Fruit fly (Drosophila melanogaster) whole organism, embryonic: ENCODE measurements around the gene Fst.

ENCODE experiments used
- BtbVII ChIP-seq: fragments of 200-800 bp; sonication (Bioruptor generic); optimal IDR thresholded peaks from 3 replicates; lab custom pipeline; 2017; ENCODE audit warnings: missing biosample characterization, mild to moderate bottlenecking, missing genetic modification characterization
- CG10267 ChIP-seq: fragments of 200-800 bp; sonication (Bioruptor generic); optimal IDR thresholded peaks from 2 replicates; lab custom pipeline; 2018; ENCODE audit warnings: missing biosample characterization, mild to moderate bottlenecking, missing genetic modification characterization, moderate library complexity
- CG10431 ChIP-seq: fragments of 200-800 bp; sonication (Bioruptor generic); optimal IDR thresholded peaks from 3 replicates; lab custom pipeline; 2018; ENCODE audit warnings: missing biosample characterization, mild to moderate bottlenecking, missing genetic modification characterization
- CG10979 ChIP-seq: fragments of 200-800 bp; sonication (Bioruptor generic); optimal IDR thresholded peaks from 2 replicates; lab custom pipeline; 2018; ENCODE audit warnings: missing biosample characterization, mild to moderate bottlenecking, missing genetic modification characterization, moderate library complexity
- CG13123 ChIP-seq: fragments of 200-800 bp; sonication (Bioruptor generic); optimal IDR thresholded peaks from 2 replicates; lab custom pipeline; 2016; ENCODE audit warnings: missing biosample characterization, missing genetic modification characterization
- CG13296 ChIP-seq: fragments of 200-800 bp; sonication (Bioruptor generic); optimal IDR thresholded peaks from 3 replicates; lab custom pipeline; 2018; ENCODE audit warnings: missing biosample characterization, mild to moderate bottlenecking, missing genetic modification characterization
- CG15696 ChIP-seq: fragments of 200-800 bp; sonication (Bioruptor generic); optimal IDR thresholded peaks from 2 replicates; lab custom pipeline; 2019; ENCODE audit warnings: missing biosample characterization, mild to moderate bottlenecking, missing genetic modification characterization, moderate library complexity
- CG16815 ChIP-seq: fragments of 200-800 bp; sonication (Bioruptor generic); optimal IDR thresholded peaks from 3 replicates; lab custom pipeline; 2017; ENCODE audit warnings: missing biosample characterization, mild to moderate bottlenecking, missing genetic modification characterization
- CG2129 ChIP-seq: fragments of 200-800 bp; sonication (Bioruptor generic); IDR thresholded peaks from 2 replicates; pipeline ENCODE4 v1.3.6; 2022; ENCODE audit warnings: missing biosample characterization, missing genetic modification characterization; ENCODE audit not compliant: partially characterized antibody
- CG2678 ChIP-seq: fragments of 200-800 bp; sonication (Bioruptor generic); optimal IDR thresholded peaks from 3 replicates; lab custom pipeline; 2019; ENCODE audit warnings: missing biosample characterization, mild to moderate bottlenecking, missing genetic modification characterization, moderate library complexity
- CG3838 ChIP-seq: fragments of 200-800 bp; sonication (Bioruptor generic); optimal IDR thresholded peaks from 3 replicates; lab custom pipeline; 2016; ENCODE audit warnings: missing biosample characterization, missing genetic modification characterization
- CG3995 ChIP-seq: fragments of 200-800 bp; sonication (Bioruptor generic); optimal IDR thresholded peaks from 3 replicates; lab custom pipeline; 2016; ENCODE audit warnings: missing biosample characterization, missing genetic modification characterization
- CG4282 ChIP-seq: fragments of 200-800 bp; sonication (Bioruptor generic); optimal IDR thresholded peaks from 2 replicates; lab custom pipeline; 2016; ENCODE audit warnings: missing biosample characterization, missing genetic modification characterization
- CG5953 ChIP-seq: fragments of 200-800 bp; sonication (Bioruptor generic); IDR thresholded peaks from 2 replicates; pipeline ENCODE4 v1.3.6; 2022; ENCODE audit warnings: missing biosample characterization, missing genetic modification characterization
- CG6175 ChIP-seq: fragments of 200-800 bp; sonication (Bioruptor generic); IDR thresholded peaks from 3 replicates; pipeline ENCODE4 v1.3.6; 2022; ENCODE audit warnings: missing biosample characterization, missing genetic modification characterization
- CG6813 ChIP-seq: fragments of 200-800 bp; sonication (Bioruptor generic); optimal IDR thresholded peaks from 2 replicates; lab custom pipeline; 2017; ENCODE audit warnings: missing biosample characterization, missing genetic modification characterization, mild to moderate bottlenecking, moderate library complexity, missing genetic modification reagents
- CG9797 ChIP-seq: fragments of 200-800 bp; sonication (Bioruptor generic); optimal IDR thresholded peaks from 3 replicates; lab custom pipeline; 2018; ENCODE audit warnings: missing biosample characterization, mild to moderate bottlenecking, missing genetic modification characterization
- CG9932 ChIP-seq: fragments of 200-800 bp; sonication (Bioruptor generic); IDR thresholded peaks from 2 replicates; pipeline ENCODE4 v1.3.6; 2022; ENCODE audit warnings: missing biosample characterization, missing genetic modification characterization
- Dll ChIP-seq: fragments of 200-800 bp; sonication (Bioruptor generic); IDR thresholded peaks from 4 replicates; pipeline ENCODE4 v1.3.6; 2022; ENCODE audit warnings: missing biosample characterization, missing genetic modification characterization; ENCODE audit not compliant: partially characterized antibody
- Dref ChIP-seq: fragments of 200-800 bp; sonication (Bioruptor generic); IDR thresholded peaks from 2 replicates; pipeline ENCODE4 v1.3.6; 2022; ENCODE audit warnings: missing biosample characterization, missing genetic modification characterization
- E2f2 ChIP-seq: fragments of 200-800 bp; sonication (Bioruptor generic); IDR thresholded peaks from 2 replicates; pipeline ENCODE4 v1.3.6; 2022; ENCODE audit warnings: missing biosample characterization, missing genetic modification characterization
- Elba2 ChIP-seq: fragments of 200-800 bp; sonication (Bioruptor generic); optimal IDR thresholded peaks from 3 replicates; lab custom pipeline; 2016; ENCODE audit warnings: missing biosample characterization, missing genetic modification characterization
- Ets97D ChIP-seq: fragments of 200-800 bp; sonication (Bioruptor generic); optimal IDR thresholded peaks from 3 replicates; lab custom pipeline; 2016; ENCODE audit warnings: missing biosample characterization, missing genetic modification characterization
- Hand ChIP-seq: fragments of 200-800 bp; sonication (Bioruptor generic); optimal IDR thresholded peaks from 2 replicates; lab custom pipeline; 2017; ENCODE audit warnings: mild to moderate bottlenecking, missing biosample characterization, missing genetic modification reagents, missing genetic modification characterization
- HmgZ ChIP-seq: fragments of 200-800 bp; sonication (Bioruptor generic); optimal IDR thresholded peaks from 2 replicates; lab custom pipeline; 2018; ENCODE audit warnings: missing biosample characterization, mild to moderate bottlenecking, missing genetic modification characterization
- Hr3 ChIP-seq: fragments of 200-800 bp; sonication (Bioruptor generic); optimal IDR thresholded peaks from 3 replicates; lab custom pipeline; 2016; ENCODE audit warnings: missing biosample characterization, missing genetic modification characterization
- Hr78 ChIP-seq, 2 experiments: fragments of 200-800 bp in 1 of 2; fragments of >200 bp in 1 of 2; sonication (Bioruptor generic) in 1 of 2; optimal IDR thresholded peaks; 2 replicates each; lab custom pipeline; 2017 to 2019; ENCODE audit warnings: missing biosample characterization in 2 of 2, missing genetic modification characterization in 2 of 2, mild to moderate bottlenecking in 1 of 2, moderate library complexity in 1 of 2
- Max ChIP-seq: fragments of 200-800 bp; sonication (Bioruptor generic); optimal IDR thresholded peaks from 2 replicates; lab custom pipeline; 2016; ENCODE audit warnings: missing biosample characterization, mild to moderate bottlenecking, missing genetic modification characterization
- Opbp ChIP-seq: fragments of 200-800 bp; sonication (Bioruptor generic); IDR thresholded peaks from 3 replicates; pipeline ENCODE4 v1.3.6; 2022; ENCODE audit warnings: missing biosample characterization, missing genetic modification characterization; ENCODE audit not compliant: partially characterized antibody
- Rfx ChIP-seq: fragments of 200-800 bp; sonication (Bioruptor generic); IDR thresholded peaks from 2 replicates; pipeline ENCODE4 v1.3.6; 2022; ENCODE audit warnings: missing biosample characterization, missing genetic modification characterization
- Sox100B ChIP-seq: fragments of 200-800 bp; sonication (Bioruptor generic); optimal IDR thresholded peaks from 3 replicates; lab custom pipeline; 2018; ENCODE audit warnings: missing biosample characterization, mild to moderate bottlenecking, missing genetic modification characterization
- cas ChIP-seq: fragments of 200-800 bp; sonication (Bioruptor generic); IDR thresholded peaks from 2 replicates; pipeline ENCODE4 v1.3.6; 2022; ENCODE audit warnings: missing biosample characterization, missing genetic modification characterization
- danr ChIP-seq: fragments of 200-800 bp; sonication (Bioruptor generic); IDR thresholded peaks from 2 replicates; pipeline ENCODE4 v1.3.6; 2022; ENCODE audit warnings: missing biosample characterization, missing genetic modification characterization
- disco-r ChIP-seq: fragments of 200-800 bp; sonication (Bioruptor generic); optimal IDR thresholded peaks from 2 replicates; lab custom pipeline; 2016; ENCODE audit warnings: missing biosample characterization, missing genetic modification characterization
- dysf ChIP-seq: fragments of 200-800 bp; sonication (Bioruptor generic); IDR thresholded peaks from 3 replicates; pipeline ENCODE4 v1.3.6; 2022; ENCODE audit warnings: missing biosample characterization, missing genetic modification characterization
- fd3F ChIP-seq: fragments of 200-800 bp; sonication (Bioruptor generic); optimal IDR thresholded peaks from 2 replicates; lab custom pipeline; 2018; ENCODE audit warnings: missing biosample characterization, mild to moderate bottlenecking, missing genetic modification characterization, moderate library complexity
- fd64A ChIP-seq: fragments of 200-800 bp; sonication (Bioruptor generic); optimal IDR thresholded peaks from 3 replicates; lab custom pipeline; 2018; ENCODE audit warnings: missing biosample characterization, mild to moderate bottlenecking, missing genetic modification characterization
- fu2 ChIP-seq: fragments of 200-800 bp; sonication (Bioruptor generic); optimal IDR thresholded peaks from 2 replicates; lab custom pipeline; 2016; ENCODE audit warnings: missing biosample characterization, missing genetic modification characterization
- gt ChIP-seq: fragments of 200-800 bp; sonication (Bioruptor generic); IDR thresholded peaks from 2 replicates; pipeline ENCODE4 v1.3.6; 2022; ENCODE audit warnings: missing biosample characterization, missing genetic modification characterization
- h ChIP-seq: fragments of >200 bp; optimal IDR thresholded peaks from 2 replicates; lab custom pipeline; 2017
- her ChIP-seq: fragments of 200-800 bp; sonication (Bioruptor generic); optimal IDR thresholded peaks from 2 replicates; lab custom pipeline; 2016; ENCODE audit warnings: missing biosample characterization, missing genetic modification characterization
- jing ChIP-seq: fragments of 200-800 bp; sonication (Bioruptor generic); optimal IDR thresholded peaks from 2 replicates; lab custom pipeline; 2018; ENCODE audit warnings: missing biosample characterization, mild to moderate bottlenecking, missing genetic modification characterization
- knrl ChIP-seq: fragments of 200-800 bp; sonication (Bioruptor generic); IDR thresholded peaks from 3 replicates; pipeline ENCODE4 v1.3.6; 2022; ENCODE audit warnings: missing biosample characterization, missing genetic modification characterization; ENCODE audit not compliant: partially characterized antibody
- onecut ChIP-seq: fragments of 200-800 bp; sonication (Bioruptor generic); IDR thresholded peaks from 2 replicates; pipeline ENCODE4 v1.3.6; 2022; ENCODE audit warnings: missing biosample characterization, missing genetic modification characterization
- prd ChIP-seq, 3 experiments: fragments of >200 bp in 2 of 3; fragments of 200-800 bp in 1 of 3; sonication (Bioruptor generic) in 1 of 3; optimal IDR thresholded peaks in 2 of 3; IDR thresholded peaks in 1 of 3; 2 replicates in 2 of 3; 3 replicates in 1 of 3; pipeline versions ENCODE4 v1.3.6 to Lab custom; 2017 to 2022; ENCODE audit warnings: missing biosample characterization in 1 of 3, missing genetic modification characterization in 1 of 3
- row ChIP-seq: fragments of 200-800 bp; sonication (Bioruptor generic); IDR thresholded peaks from 3 replicates; pipeline ENCODE4 v1.3.6; 2022; ENCODE audit warnings: missing biosample characterization, missing genetic modification characterization
- scrt ChIP-seq: fragments of 200-800 bp; sonication (Bioruptor generic); optimal IDR thresholded peaks from 2 replicates; lab custom pipeline; 2018; ENCODE audit warnings: missing biosample characterization, mild to moderate bottlenecking, missing genetic modification characterization, moderate library complexity
- tap ChIP-seq: fragments of 200-800 bp; optimal IDR thresholded peaks from 3 replicates; lab custom pipeline; 2019; ENCODE audit warnings: missing biosample characterization, mild to moderate bottlenecking, missing genetic modification characterization, moderate library complexity
- tgo ChIP-seq: fragments of 200-800 bp; sonication (Bioruptor generic); IDR thresholded peaks from 3 replicates; pipeline ENCODE4 v1.3.6; 2022; ENCODE audit warnings: missing biosample characterization, missing genetic modification characterization
- twi ChIP-seq: fragments of 200-800 bp; optimal IDR thresholded peaks from 2 replicates; lab custom pipeline; 2019; ENCODE audit warnings: missing biosample characterization, mild to moderate bottlenecking, missing genetic modification characterization, moderate library complexity
- unpg ChIP-seq: fragments of 200-800 bp; sonication (Bioruptor generic); optimal IDR thresholded peaks from 3 replicates; lab custom pipeline; 2018; ENCODE audit warnings: missing biosample characterization, mild to moderate bottlenecking, missing genetic modification characterization, moderate library complexity

The Fst gene

DNA sequence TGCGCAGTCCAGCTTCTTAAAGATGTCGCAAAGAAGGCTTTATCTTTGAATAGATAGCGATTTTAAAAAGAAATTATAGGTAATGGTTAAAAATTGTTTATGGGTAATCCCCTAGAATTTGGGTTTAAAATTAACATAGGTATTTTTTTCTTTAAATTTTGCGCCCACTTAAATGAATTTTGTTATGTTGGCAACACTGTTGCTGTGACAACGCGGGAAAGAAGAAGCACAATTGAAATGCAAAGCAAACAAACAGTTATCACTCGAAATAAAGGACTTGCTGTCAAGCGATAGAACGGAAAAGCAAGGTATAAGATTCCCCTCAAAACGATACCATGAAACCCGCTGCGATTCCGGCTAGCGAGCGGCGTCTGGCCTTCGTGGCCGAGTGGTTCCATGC, 33.8 kb upstream of the Fst start, which contains the start of gene nmdyn-D7 (continued):
- peak; percentile 24 for TF ChIP-seq HmgZ (tag; lab: Kevin White, UChicago)
- TF ChIP-seq fd64A (GFP tag; lab: Kevin White, UChicago) = no peak
- TF ChIP-seq knrl (GFP tag; lab: Robert Waterston, UW) = 0 out of 3 replicates have a peak, but pooled peaks have one; percentile 8
- no peak for TF ChIP-seq disco-r (GFP tag; lab: Kevin White, UChicago)
- no peak for TF ChIP-seq CG6175
- no peak for TF ChIP-seq unpg
- TF ChIP-seq Sox100B (GFP tag; lab: Kevin White, UChicago) = no peak
- no peak for TF ChIP-seq BtbVII (GFP tag; lab: Kevin White, UChicago)
- TF ChIP-seq CG6813 (GFP tag; lab: Kevin White, UChicago) = no peak
- TF ChIP-seq scrt (GFP tag; lab: Kevin White, UChicago) = no peak
- TF ChIP-seq CG3995 (GFP tag; lab: Kevin White, UChicago) = peak; percentile 57
- TF ChIP-seq Hand (GFP tag; lab: Kevin White, UChicago) = no peak
- no peak for TF ChIP-seq CG9797 (GFP tag; lab: Kevin White, UChicago)
- TF ChIP-seq CG15696 (tag; lab: Kevin White, UChicago) = no peak
- TF ChIP-seq CG13296 (GFP tag; lab: Kevin White, UChicago) = no peak
- no peak for TF ChIP-seq prd (optimal IDR thresholded peaks at IDR 0.05; lab: Kevin White, UChicago)
- TF ChIP-seq prd (GFP tag; IDR thresholded peaks at IDR 0.05; lab: Robert Waterston, UW) = no peak
- TF ChIP-seq CG5953 (GFP tag; lab: Robert Waterston, UW) = no peak
- peak; percentile 26; the same call in 1 of the 3 replicates for TF ChIP-seq row (GFP tag; lab: Robert Waterston, UW)
- no peak for TF ChIP-seq gt (GFP tag; lab: Robert Waterston, UW)
- TF ChIP-seq CG10267 (tag; lab: Kevin White, UChicago) = peak; percentile 22
- no peak for TF ChIP-seq jing
- TF ChIP-seq Max (GFP tag; lab: Kevin White, UChicago) = no peak
- no peak for TF ChIP-seq h (lab: Kevin White, UChicago)
- TF ChIP-seq CG9932 (GFP tag; lab: Robert Waterston, UW) = no peak
- peak; percentile 13 for TF ChIP-seq fd3F (GFP tag; lab: Kevin White, UChicago)
- 0 out of 4 replicates have a peak, but pooled peaks have one; percentile 42 for TF ChIP-seq Dll
- TF ChIP-seq CG2678 = no peak
- TF ChIP-seq E2f2 (GFP tag; lab: Robert Waterston, UW) = peak; percentile 97
- TF ChIP-seq CG13123 (GFP tag; lab: Kevin White, UChicago) = no peak
- no peak for TF ChIP-seq Hr78 (GFP tag; optimal IDR thresholded peaks at IDR 0.05; lab: Kevin White, UChicago)
- TF ChIP-seq Opbp (GFP tag; lab: Robert Waterston, UW) = no peak
- TF ChIP-seq Ets97D = peak; percentile 9
- no peak for TF ChIP-seq CG10431
- TF ChIP-seq dysf = no peak
- no peak for TF ChIP-seq CG4282 (GFP tag; lab: Kevin White, UChicago)
- no peak for TF ChIP-seq her (GFP tag; lab: Kevin White, UChicago)
- no peak for TF ChIP-seq CG3838 (GFP tag; lab: Kevin White, UChicago)
- TF ChIP-seq fu2 (GFP tag; lab: Kevin White, UChicago) = no peak
- no peak for TF ChIP-seq CG16815 (GFP tag; lab: Kevin White, UChicago)
- TF ChIP-seq danr (GFP tag; lab: Robert Waterston, UW) = no peak
- TF ChIP-seq CG10979 (tag; lab: Kevin White, UChicago) = no peak
- TF ChIP-seq Rfx = peak; percentile 70
- TF ChIP-seq twi = no peak
- no peak for TF ChIP-seq onecut (GFP tag; lab: Robert Waterston, UW)
- no peak for TF ChIP-seq Hr3 (GFP tag; lab: Kevin White, UChicago)
- no peak for TF ChIP-seq tgo (GFP tag; lab: Robert Waterston, UW)
- no peak for TF ChIP-seq CG2129 (GFP tag; lab: Robert Waterston, UW)
- TF ChIP-seq cas (GFP tag; lab: Robert Waterston, UW) = no peak
- no peak for TF ChIP-seq tap (tag; lab: Kevin White, UChicago)
- peak; percentile 18 for TF ChIP-seq Elba2
- no peak for TF ChIP-seq Dref
